Worm (Caenorhabditis elegans): ENCODE measurements around the gene K08E4.3.

K08E4.3 gene

DNA sequence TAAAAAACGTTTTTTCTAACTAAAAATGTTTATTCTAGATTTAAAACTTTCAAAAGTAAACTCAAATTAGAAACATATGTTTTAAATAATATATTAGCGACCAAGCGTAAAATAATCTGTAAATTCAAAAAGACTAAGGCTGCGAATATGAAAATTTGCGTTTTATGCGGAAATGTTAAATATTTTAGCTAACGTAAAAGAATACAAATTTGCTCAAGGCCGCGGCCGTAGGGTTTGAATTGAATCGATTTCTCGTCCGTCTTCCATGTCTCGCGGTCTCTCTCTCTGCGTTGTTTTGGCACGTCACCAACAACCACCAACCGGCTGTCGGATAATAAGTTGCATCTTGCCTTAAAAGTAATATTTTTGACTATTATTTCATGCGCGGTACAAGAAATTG, 36.3 kb downstream of the K08E4.3 start, which contains the start of gene F11A10.5:
Gene F11A10.5 (plus strand): TSS at position 301 of the 400 bp plus-strand sequence.
- no peak for TF ChIP-seq tbx-8 (GFP tag; optimal IDR thresholded peaks at IDR 0.05)
- peak; percentile 8 for TF ChIP-seq ces-1 (GFP tag; optimal IDR thresholded peaks at IDR 0.05)
- peak; percentile 14 for TF ChIP-seq hlh-1 (tag; optimal IDR thresholded peaks at IDR 0.05)

DNA sequence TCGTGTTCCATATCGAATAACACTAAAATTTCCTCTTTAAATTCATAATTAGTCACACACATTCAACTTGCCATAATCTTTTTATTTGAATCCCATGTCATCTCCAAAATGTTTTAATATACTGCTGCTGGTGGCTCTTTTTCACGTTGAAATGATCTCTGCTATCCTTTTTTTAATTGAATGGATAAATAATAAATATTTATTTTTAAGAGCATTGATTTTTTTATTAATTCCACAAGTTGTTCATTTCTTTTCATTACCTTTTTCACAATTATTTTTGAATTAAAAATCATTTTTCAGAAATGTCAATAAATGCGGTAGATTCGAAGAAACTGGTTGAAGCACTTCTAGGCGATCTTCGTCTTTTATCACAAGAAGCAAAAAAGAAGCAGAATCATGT, 38.9 kb downstream of the K08E4.3 start, which contains the start of gene mon-2:
Gene mon-2 (plus strand): TSS at position 301 of the 400 bp plus-strand sequence.
- no peak for TF ChIP-seq elt-1 (tag; optimal IDR thresholded peaks at IDR 0.05; ENCODE audit: borderline replicate concordance, insufficient read depth)
- TF ChIP-seq cnd-1 (tag; optimal IDR thresholded peaks at IDR 0.05) = no peak
- TF ChIP-seq unc-120 (tag; optimal IDR thresholded peaks at IDR 0.05; ENCODE audit: poor library complexity, severe bottlenecking) = no peak
- TF ChIP-seq lin-13 (tag; optimal IDR thresholded peaks at IDR 0.05) = no peak
- no peak for TF ChIP-seq ceh-43 (GFP tag; optimal IDR thresholded peaks at IDR 0.05)
- no peak for TF ChIP-seq unc-39 (tag; optimal IDR thresholded peaks at IDR 0.05)
- no peak for TF ChIP-seq nhr-12 (tag; optimal IDR thresholded peaks at IDR 0.05)
- TF ChIP-seq mab-5 (tag; optimal IDR thresholded peaks at IDR 0.05) = no peak
- no peak for TF ChIP-seq mls-2 (tag; optimal IDR thresholded peaks at IDR 0.05)
- TF ChIP-seq drap-1 (GFP tag; optimal IDR thresholded peaks at IDR 0.05) = no peak
- TF ChIP-seq flh-1 (GFP tag; optimal IDR thresholded peaks at IDR 0.05) = no peak
- TF ChIP-seq lsy-2 (tag; optimal IDR thresholded peaks at IDR 0.05) = no peak
- TF ChIP-seq unc-62 (GFP tag; optimal IDR thresholded peaks at IDR 0.05) = no peak

- no peak for TF ChIP-seq ceh-83 (GFP tag; optimal IDR thresholded peaks at IDR 0.05)
- no peak for TF ChIP-seq ces-1 (GFP tag; optimal IDR thresholded peaks at IDR 0.05)
- TF ChIP-seq unc-39 (tag; optimal IDR thresholded peaks at IDR 0.05) = no peak
- no peak for TF ChIP-seq nhr-2 (tag; optimal IDR thresholded peaks at IDR 0.05)
- TF ChIP-seq nhr-12 (tag; optimal IDR thresholded peaks at IDR 0.05) = no peak
- no peak for TF ChIP-seq lsy-2 (tag; optimal IDR thresholded peaks at IDR 0.05)
- no peak for TF ChIP-seq tbx-8 (GFP tag; optimal IDR thresholded peaks at IDR 0.05)
- no peak for TF ChIP-seq mls-2 (tag; optimal IDR thresholded peaks at IDR 0.05)
- TF ChIP-seq unc-62 (GFP tag; optimal IDR thresholded peaks at IDR 0.05) = no peak
- TF ChIP-seq drap-1 (GFP tag; optimal IDR thresholded peaks at IDR 0.05) = no peak
- TF ChIP-seq sem-2 (GFP tag; optimal IDR thresholded peaks at IDR 0.05) = no peak
- TF ChIP-seq ceh-43 (GFP tag; optimal IDR thresholded peaks at IDR 0.05) = no peak
- TF ChIP-seq lin-13 (tag; optimal IDR thresholded peaks at IDR 0.05) = no peak
- TF ChIP-seq blmp-1 (tag; optimal IDR thresholded peaks at IDR 0.05) = no peak
- TF ChIP-seq flh-1 (GFP tag; optimal IDR thresholded peaks at IDR 0.05) = no peak
- no peak for TF ChIP-seq lin-32 (GFP tag; optimal IDR thresholded peaks at IDR 0.05)
- TF ChIP-seq nhr-237 (tag; optimal IDR thresholded peaks at IDR 0.05) = no peak
- no peak for TF ChIP-seq elt-1 (tag; optimal IDR thresholded peaks at IDR 0.05; ENCODE audit: borderline replicate concordance, insufficient read depth)
- TF ChIP-seq ham-2 (GFP tag; optimal IDR thresholded peaks at IDR 0.05) = no peak
- TF ChIP-seq M03D4.4 (tag; optimal IDR thresholded peaks at IDR 0.05) = no peak
These were observed 48.0 kb downstream of the K08E4.3 start, which contains the start of gene M18.3 for ce11 chrIV:12105558-12105957. M18.3 (plus strand) TSS chrIV:12105858.

DNA sequence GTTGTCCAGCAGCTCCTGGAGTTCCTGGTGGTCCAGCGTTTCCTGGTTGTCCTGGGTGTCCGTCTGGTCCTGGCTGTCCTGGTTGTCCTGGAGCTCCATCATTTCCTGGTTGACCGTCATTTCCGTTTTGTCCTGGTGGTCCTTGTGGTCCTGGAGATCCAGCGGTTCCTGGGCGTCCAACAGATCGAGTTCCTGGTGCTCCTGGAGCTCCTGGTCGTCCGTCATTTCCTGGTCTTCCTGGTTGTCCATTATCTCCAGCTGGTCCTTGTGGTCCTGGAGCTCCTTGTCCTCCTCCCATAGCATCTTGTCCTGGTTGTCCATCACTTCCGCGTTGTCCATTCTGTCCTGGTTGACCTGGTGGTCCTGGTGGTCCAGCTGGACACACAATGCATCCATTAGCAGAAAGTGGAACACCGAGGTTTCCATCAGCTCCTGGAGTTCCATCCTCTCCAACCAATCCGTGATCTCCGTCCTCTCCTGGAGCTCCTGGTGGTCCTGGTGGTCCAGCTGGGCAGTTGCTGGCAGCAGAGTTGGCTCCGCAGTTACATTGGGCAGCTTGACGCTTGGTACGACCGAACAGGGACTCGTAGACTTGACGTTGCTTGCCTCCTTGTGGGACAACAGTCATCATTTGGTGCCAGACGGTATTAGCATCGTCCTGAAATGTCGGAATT, 51.6 kb downstream of the K08E4.3 start:
- TF ChIP-seq sptf-1 (tag; optimal IDR thresholded peaks at IDR 0.05) (no peak), unc-120 (tag; optimal IDR thresholded peaks at IDR 0.05; ENCODE audit: poor library complexity, severe bottlenecking) (no peak)
